Worm (Caenorhabditis elegans): ENCODE data around the gene frpr-11.
"Not testable (repeated sequence)": the region's sequence is repeated elsewhere in the genome, so short reads cannot be mapped to it uniquely, and the experiment has no call there.

Gene frpr-11

ce11 chrV:8903916-8904315 lies 3.1 kb upstream of the frpr-11 start:
- TF ChIP-seq ama-1 (optimal IDR thresholded peaks at IDR 0.05) (no peak), ama-1 (GFP tag; optimal IDR thresholded peaks at IDR 0.05) (no peak), hmg-20 (GFP tag; IDR thresholded peaks at IDR 0.05) (no peak), tbx-9 (tag; optimal IDR thresholded peaks at IDR 0.05; ENCODE audit: borderline replicate concordance) (no peak), let-607 (tag; optimal IDR thresholded peaks at IDR 0.05) (no peak), lin-26 (GFP tag; IDR thresholded peaks at IDR 0.05) (no peak), ztf-6 (GFP tag; IDR thresholded peaks at IDR 0.05) (no peak), dox-1 (GFP tag; IDR thresholded peaks at IDR 0.05) (no peak), nhr-27 (tag; optimal IDR thresholded peaks at IDR 0.05) (no peak), atf-7 (tag; optimal IDR thresholded peaks at IDR 0.05) (no peak), ztf-28 (GFP tag; IDR thresholded peaks at IDR 0.05) (no peak), F57C9.4 (tag; optimal IDR thresholded peaks at IDR 0.05) (no peak), ZK185.1 (tag; optimal IDR thresholded peaks at IDR 0.05; ENCODE audit: poor library complexity, severe bottlenecking) (no peak), cebp-2 (GFP tag; IDR thresholded peaks at IDR 0.05) (no peak), rpc-1 (optimal IDR thresholded peaks at IDR 0.05) (no peak), rpc-1 (tag; optimal IDR thresholded peaks at IDR 0.05) (no peak), nhr-120 (GFP tag; IDR thresholded peaks at IDR 0.05) (no peak), madf-8 (GFP tag; conservative IDR thresholded peaks at IDR 0.05) (no peak), snpc-1.1 (tag; optimal IDR thresholded peaks at IDR 0.05; ENCODE audit: insufficient read depth) (no peak), chd-7 (tag; optimal IDR thresholded peaks at IDR 0.05) (no peak)

ce11 chrV:8905656-8906055 lies 1.3 kb upstream of the frpr-11 start:
- TF ChIP-seq F33H1.4 (GFP tag; IDR thresholded peaks at IDR 0.05): no peak
- peak; percentile 77 for TF ChIP-seq nhr-80 (tag; optimal IDR thresholded peaks at IDR 0.05)

- no peak for TF ChIP-seq ZK185.1 (tag; optimal IDR thresholded peaks at IDR 0.05; ENCODE audit: poor library complexity, severe bottlenecking)
- TF ChIP-seq lir-1 (GFP tag; conservative IDR thresholded peaks at IDR 0.05): no peak
- no peak for TF ChIP-seq Y95B8A.8 (GFP tag; IDR thresholded peaks at IDR 0.05)
- TF ChIP-seq ekl-4 (GFP tag; IDR thresholded peaks at IDR 0.05): no peak
- no peak for TF ChIP-seq xnd-1 (tag; optimal IDR thresholded peaks at IDR 0.05)
Measured at ce11 chrV:8913940-8914339, 6.9 kb downstream of the frpr-11 start, which contains the start of gene mod-1. Gene mod-1, minus strand, starts transcription at chrV:8914040.

ce11 chrV:8922781-8923180 lies 15.8 kb downstream of the frpr-11 start, which contains the start of gene ttr-47:
Gene ttr-47, plus strand, starts transcription at chrV:8923088.
- TF ChIP-seq aptf-2 (GFP tag; conservative IDR thresholded peaks at IDR 0.05): no peak
- TF ChIP-seq repo-1 (tag; optimal IDR thresholded peaks at IDR 0.05): no peak
- TF ChIP-seq efl-1 (GFP tag; optimal IDR thresholded peaks at IDR 0.05): no peak
- no peak for TF ChIP-seq ceh-91 (GFP tag; IDR thresholded peaks at IDR 0.05)
- no peak for TF ChIP-seq lin-40 (tag; optimal IDR thresholded peaks at IDR 0.05)
- TF ChIP-seq lir-1 (GFP tag; conservative IDR thresholded peaks at IDR 0.05): no peak

- not testable (repeated sequence) for TF ChIP-seq snpc-4 (GFP tag; optimal IDR thresholded peaks at IDR 0.05)
- TF ChIP-seq snpc-4 (tag; optimal IDR thresholded peaks at IDR 0.05) (peak in 3 of 4 experiments; percentile 2 to 92 (median 89)), hmg-1.2 (GFP tag; IDR thresholded peaks at IDR 0.05) (0 out of 2 replicates have a peak, but pooled peaks have one; percentile 21)
Measured at ce11 chrV:8923976-8924375, 17.0 kb downstream of the frpr-11 start.

Measured in whole organism, young adult.